Fruit fly (Drosophila melanogaster) whole organism: ENCODE measurements around the gene CG31928.

ENCODE experiments used
- CG8478 ChIP-seq: fragments of >200 bp; optimal IDR thresholded peaks from 2 replicates; lab custom pipeline; 2018; ENCODE audit warnings: inconsistent platforms
- Dll ChIP-seq: fragments of >200 bp; optimal IDR thresholded peaks from 2 replicates; lab custom pipeline; 2017
- EcR ChIP-seq, 2 experiments: fragments of >200 bp; optimal IDR thresholded peaks; 2 replicates each; lab custom pipeline; 2017; ENCODE audit warnings: missing biosample characterization in 2 of 2, missing genetic modification characterization in 2 of 2, missing genetic modification reagents in 2 of 2
- pan ChIP-seq: fragments of >200 bp; optimal IDR thresholded peaks from 2 replicates; lab custom pipeline; 2017
- psq ChIP-seq: fragments of >200 bp; optimal IDR thresholded peaks from 2 replicates; lab custom pipeline; 2017

- TF ChIP-seq psq (no peak), Dll (lab: Kevin White, UChicago) (no peak), pan (lab: Kevin White, UChicago) (no peak), EcR (GFP tag; optimal IDR thresholded peaks at IDR 0.05; lab: Kevin White, UChicago) (no peak), CG8478 (lab: Kevin White, UChicago) (no peak)
These were observed 15.1 kb upstream of the CG31928 start for dm6 chr2L:1476872-1477503.
